Worm (Caenorhabditis elegans) whole organism, late embryonic: Measurements from ENCODE around the gene C06B3.7.

ENCODE experiments used
- C08G9.2 ChIP-seq: sonication (generic microtip); optimal IDR thresholded peaks from 2 replicates; lab custom pipeline; 2016; ENCODE audit warnings: mild to moderate bottlenecking, missing genetic modification characterization, moderate library complexity, missing compliant biosample characterization
- F13H6.1 ChIP-seq: sonication (generic microtip); optimal IDR thresholded peaks from 2 replicates; lab custom pipeline; 2016; ENCODE audit warnings: missing genetic modification characterization, missing compliant biosample characterization
- ahr-1 ChIP-seq: sonication (generic microtip); optimal IDR thresholded peaks from 2 replicates; lab custom pipeline; 2016; ENCODE audit warnings: missing genetic modification characterization, missing compliant biosample characterization
- ceh-14 ChIP-seq: sonication (generic microtip); optimal IDR thresholded peaks from 2 replicates; lab custom pipeline; 2016; ENCODE audit warnings: missing genotype, missing genetic modification characterization, missing compliant biosample characterization
- ceh-24 ChIP-seq: sonication (generic microtip); optimal IDR thresholded peaks from 2 replicates; lab custom pipeline; 2016; ENCODE audit warnings: mild to moderate bottlenecking, missing genetic modification characterization, missing compliant biosample characterization
- hlh-8 ChIP-seq: sonication (generic microtip); optimal IDR thresholded peaks from 2 replicates; lab custom pipeline; 2016; ENCODE audit warnings: missing genotype, missing genetic modification characterization, missing compliant biosample characterization
- unc-86 ChIP-seq: sonication (generic microtip); optimal IDR thresholded peaks from 2 replicates; lab custom pipeline; 2016; ENCODE audit warnings: missing genetic modification characterization, missing compliant biosample characterization

- no peak for TF ChIP-seq ahr-1 (tag; lab: Kevin White, UChicago)
- no peak for TF ChIP-seq C08G9.2 (tag; lab: Kevin White, UChicago)
- TF ChIP-seq ceh-14: no peak
- TF ChIP-seq unc-86 (tag; lab: Kevin White, UChicago): no peak
- no peak for TF ChIP-seq ceh-24 (tag; lab: Kevin White, UChicago)
- no peak for TF ChIP-seq F13H6.1
- no peak for TF ChIP-seq hlh-8
Measured at ce11 chrV:13946385-13947019, 37.0 kb downstream of the C06B3.7 start, which contains the start of the genes srx-10 and clec-226.
